Worm (Caenorhabditis elegans) whole organism, L4 larva: Measurements from ENCODE around the gene rfl-1.

Experiments
- aly-2 ChIP-seq: sonication (generic microtip); optimal IDR thresholded peaks from 2 replicates; lab custom pipeline; 2018; ENCODE audit warnings: missing biosample characterization, missing genetic modification characterization
- ceh-28 ChIP-seq: fragments of 150-350 bp; optimal IDR thresholded peaks from 2 replicates; lab custom pipeline; 2014; ENCODE audit warnings: missing biosample characterization, missing genetic modification reagents, missing genetic modification characterization
- ceh-82 ChIP-seq: sonication (generic microtip); optimal IDR thresholded peaks from 2 replicates; lab custom pipeline; 2017; ENCODE audit warnings: missing biosample characterization, missing genetic modification characterization
- dpl-1 ChIP-seq: fragments of 150-350 bp; optimal IDR thresholded peaks from 2 replicates; lab custom pipeline; 2014; ENCODE audit warnings: missing biosample characterization, missing genetic modification reagents, missing genetic modification characterization
- egl-27 ChIP-seq: sonication (generic microtip); optimal IDR thresholded peaks from 3 replicates; lab custom pipeline; 2017; ENCODE audit warnings: missing biosample characterization, missing genetic modification reagents, missing genetic modification characterization
- fkh-10 ChIP-seq: fragments of 150-350 bp; optimal IDR thresholded peaks from 2 replicates; lab custom pipeline; 2014; ENCODE audit warnings: missing biosample characterization, missing genetic modification reagents, missing genetic modification characterization
- nhr-237 ChIP-seq: sonication (generic microtip); optimal IDR thresholded peaks from 2 replicates; lab custom pipeline; 2017; ENCODE audit warnings: missing biosample characterization, missing genetic modification characterization
- nhr-42 ChIP-seq: fragments of 200-800 bp; sonication (Bioruptor generic); IDR thresholded peaks from 2 replicates; pipeline ENCODE4 v1.3.6; 2022; ENCODE audit warnings: missing genetic modification characterization, missing compliant biosample characterization
- nhr-76 ChIP-seq: fragments of 150-350 bp; optimal IDR thresholded peaks from 2 replicates; lab custom pipeline; 2014; ENCODE audit warnings: missing biosample characterization, missing genetic modification characterization
- saeg-2 ChIP-seq: fragments of 200-800 bp; sonication (Bioruptor generic); IDR thresholded peaks from 2 replicates; pipeline ENCODE4 v1.3.6; 2022; ENCODE audit warnings: missing genetic modification reagents, missing genetic modification characterization, missing compliant biosample characterization
- unc-62 ChIP-seq, 3 experiments: fragments of 150-350 bp in 1 of 3; sonication (generic microtip); optimal IDR thresholded peaks in 2 of 3; peaks in 1 of 3; 1 replicate in 1 of 3; 2 replicates in 2 of 3; lab custom pipeline; 2014 to 2017; ENCODE audit warnings: missing biosample characterization in 3 of 3, missing genetic modification characterization in 3 of 3, missing genetic modification reagents in 3 of 3, missing genotype in 1 of 3
- zag-1 ChIP-seq: fragments of 150-350 bp; optimal IDR thresholded peaks from 2 replicates; lab custom pipeline; 2014; ENCODE audit warnings: missing biosample characterization, missing genetic modification characterization

DNA sequence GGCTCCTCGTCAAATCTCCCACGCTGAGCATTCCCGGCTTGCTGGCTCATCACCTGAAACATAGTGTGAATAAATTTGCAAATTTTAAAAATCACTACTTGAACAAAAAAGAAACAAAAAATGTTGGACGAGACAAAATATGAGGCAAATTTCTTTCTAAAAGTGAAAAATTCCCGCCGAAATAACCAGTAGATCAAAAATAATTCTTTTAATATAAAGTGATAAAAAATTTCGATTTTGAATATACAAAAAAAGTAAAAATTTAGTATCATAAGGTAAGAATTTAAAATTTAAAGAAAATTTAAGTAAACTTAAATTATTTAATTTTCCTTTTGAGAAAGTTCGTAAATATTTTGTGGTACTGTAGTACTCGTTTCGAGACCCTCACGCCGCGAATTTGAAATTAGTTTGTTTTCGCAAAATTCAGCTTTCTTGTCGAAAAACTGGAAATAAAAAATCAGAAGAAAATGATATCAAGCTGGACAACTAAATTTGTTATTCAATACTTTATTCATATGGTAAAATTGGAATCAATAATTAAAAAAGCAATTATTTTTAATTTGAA lies 39.6 kb downstream of the rfl-1 start, which contains the start of gene egg-2:
- no peak for TF ChIP-seq zag-1 (tag; lab: Kevin White, UChicago)
- no peak for TF ChIP-seq aly-2 (tag; lab: Kevin White, UChicago)
- TF ChIP-seq ceh-82 (tag; lab: Kevin White, UChicago): no peak
- no peak for TF ChIP-seq unc-62 (GFP tag; optimal IDR thresholded peaks at IDR 0.05 in 1 of 2; lab: Kevin White, UChicago)
- TF ChIP-seq unc-62 (tag; optimal IDR thresholded peaks at IDR 0.05; lab: Kevin White, UChicago): no peak
- TF ChIP-seq ceh-28 (tag; lab: Kevin White, UChicago): no peak
- TF ChIP-seq saeg-2 (GFP tag; lab: Robert Waterston, UW): no peak
- TF ChIP-seq nhr-42 (GFP tag; lab: Robert Waterston, UW): no peak
- TF ChIP-seq egl-27 (tag; lab: Kevin White, UChicago): no peak
- no peak for TF ChIP-seq nhr-76 (tag; lab: Kevin White, UChicago)
- TF ChIP-seq nhr-237 (tag; lab: Kevin White, UChicago): no peak
- no peak for TF ChIP-seq fkh-10 (GFP tag; lab: Kevin White, UChicago)
- no peak for TF ChIP-seq dpl-1 (GFP tag; lab: Kevin White, UChicago)
